Fruit fly (Drosophila melanogaster) whole organism, pupa: ENCODE results near the gene Bace.

Source experiments
- CG10348 ChIP-seq: fragments of 200-800 bp; sonication (Bioruptor generic); IDR thresholded peaks from 2 replicates; pipeline ENCODE4 v1.3.6; 2022; ENCODE audit warnings: missing biosample characterization, missing genetic modification characterization
- CG12605 ChIP-seq: fragments of 200-800 bp; sonication (Bioruptor generic); IDR thresholded peaks from 2 replicates; pipeline ENCODE4 v1.3.6; 2022; ENCODE audit warnings: missing biosample characterization, missing genetic modification characterization
- CG13204 ChIP-seq: fragments of 200-800 bp; sonication (Bioruptor generic); optimal IDR thresholded peaks from 2 replicates; lab custom pipeline; 2018; ENCODE audit warnings: missing biosample characterization, mild to moderate bottlenecking, missing genetic modification characterization, moderate library complexity
- CG32121 ChIP-seq: fragments of 200-800 bp; sonication (Bioruptor generic); IDR thresholded peaks from 2 replicates; pipeline ENCODE4 v1.3.6; 2022; ENCODE audit warnings: missing biosample characterization, missing genetic modification characterization
- CG34367 ChIP-seq: fragments of 200-800 bp; sonication (Bioruptor generic); optimal IDR thresholded peaks from 2 replicates; lab custom pipeline; 2018; ENCODE audit warnings: missing biosample characterization, mild to moderate bottlenecking, missing genetic modification characterization
- CG8301 ChIP-seq: fragments of 200-800 bp; sonication (Bioruptor generic); optimal IDR thresholded peaks from 2 replicates; lab custom pipeline; 2018; ENCODE audit warnings: missing biosample characterization, mild to moderate bottlenecking, missing genetic modification characterization
- D1 ChIP-seq: fragments of 200-800 bp; sonication (Bioruptor generic); optimal IDR thresholded peaks from 2 replicates; lab custom pipeline; 2018; ENCODE audit warnings: missing biosample characterization, mild to moderate bottlenecking, missing genetic modification characterization, moderate library complexity
- EcR ChIP-seq: fragments of 200-800 bp; sonication (Bioruptor generic); optimal IDR thresholded peaks from 3 replicates; lab custom pipeline; 2019; ENCODE audit warnings: missing biosample characterization, missing genetic modification characterization, mild to moderate bottlenecking, moderate library complexity, missing genetic modification reagents
- Ets98B ChIP-seq: fragments of 200-800 bp; sonication (Bioruptor generic); IDR thresholded peaks from 2 replicates; pipeline ENCODE4 v1.3.6; 2022; ENCODE audit warnings: missing biosample characterization, missing genetic modification characterization
- Pif1B ChIP-seq: fragments of 200-800 bp; sonication (Bioruptor generic); optimal IDR thresholded peaks from 3 replicates; lab custom pipeline; 2016; ENCODE audit warnings: missing biosample characterization, missing genetic modification characterization
- Snoo ChIP-seq: fragments of 200-800 bp; sonication (Bioruptor generic); optimal IDR thresholded peaks from 3 replicates; lab custom pipeline; 2017; ENCODE audit warnings: missing biosample characterization, mild to moderate bottlenecking, missing genetic modification characterization, inconsistent platforms
- rn ChIP-seq: fragments of 200-800 bp; sonication (Bioruptor generic); IDR thresholded peaks from 2 replicates; pipeline ENCODE4 v1.3.6; 2022; ENCODE audit warnings: missing biosample characterization, missing genetic modification characterization

DNA sequence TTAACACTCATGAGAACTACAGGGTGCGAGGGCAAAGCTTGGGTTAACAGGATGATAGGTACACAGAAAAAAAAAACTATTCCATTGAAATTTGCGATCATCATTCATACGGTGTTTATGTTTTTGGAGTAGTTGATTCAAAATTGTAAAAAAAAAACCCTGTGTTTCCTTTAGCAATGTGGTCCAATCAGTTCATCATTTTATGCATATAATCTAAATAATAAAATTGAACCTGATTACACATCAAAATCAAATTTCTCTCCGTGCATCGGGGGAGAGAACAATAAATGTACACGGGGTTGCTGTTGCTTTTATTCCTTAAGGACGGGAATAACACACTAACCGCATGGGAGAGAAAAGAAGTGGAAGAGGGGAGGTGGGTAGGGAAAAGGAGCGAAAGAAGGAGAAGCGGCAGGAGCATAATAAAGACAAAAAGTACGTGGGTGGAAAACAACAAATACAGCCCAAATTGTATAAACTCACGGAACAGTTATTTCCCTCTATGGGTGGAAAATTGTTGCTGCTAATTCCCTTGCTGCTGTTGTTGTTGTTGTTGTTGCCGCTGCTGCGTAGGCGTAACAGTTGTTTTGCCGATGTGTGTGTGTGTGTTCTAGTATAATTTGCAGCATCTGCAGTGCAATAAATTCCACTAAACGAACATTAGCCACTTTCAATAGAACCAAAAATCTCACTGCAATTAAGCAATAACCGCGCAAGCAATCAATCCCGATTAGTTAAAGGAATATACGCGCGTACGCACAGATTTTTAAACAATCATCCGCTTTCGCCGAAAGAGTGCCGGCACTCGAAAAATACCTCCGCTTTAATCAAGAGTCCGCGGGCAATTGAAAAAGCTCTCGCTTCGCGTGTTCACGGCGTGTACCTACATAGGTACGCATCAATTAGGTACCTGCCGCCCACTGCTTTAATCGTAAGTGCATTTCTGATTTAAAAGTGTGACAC lies 32.7 kb downstream of the Bace start, which contains the start of gene Agpat2:
- TF ChIP-seq CG32121 (GFP tag; lab: Robert Waterston, UW) (no peak), CG8301 (tag; lab: Kevin White, UChicago) (peak; percentile 37), CG34367 (peak; percentile 23), CG12605 (GFP tag; lab: Robert Waterston, UW) (0 out of 2 replicates have a peak, but pooled peaks have one; percentile 25), rn (GFP tag; lab: Robert Waterston, UW) (no peak), Pif1B (GFP tag; lab: Kevin White, UChicago) (peak; percentile 70), EcR (GFP tag; lab: Kevin White, UChicago) (no peak), CG13204 (no peak), D1 (tag; lab: Kevin White, UChicago) (peak; percentile 15), Snoo (tag; lab: Kevin White, UChicago) (peak; percentile 62), Ets98B (no peak), CG10348 (GFP tag; lab: Robert Waterston, UW) (no peak)
